Fruit fly (Drosophila melanogaster): ENCODE measurements around the gene TfAP-2.

TfAP-2 gene

DNA sequence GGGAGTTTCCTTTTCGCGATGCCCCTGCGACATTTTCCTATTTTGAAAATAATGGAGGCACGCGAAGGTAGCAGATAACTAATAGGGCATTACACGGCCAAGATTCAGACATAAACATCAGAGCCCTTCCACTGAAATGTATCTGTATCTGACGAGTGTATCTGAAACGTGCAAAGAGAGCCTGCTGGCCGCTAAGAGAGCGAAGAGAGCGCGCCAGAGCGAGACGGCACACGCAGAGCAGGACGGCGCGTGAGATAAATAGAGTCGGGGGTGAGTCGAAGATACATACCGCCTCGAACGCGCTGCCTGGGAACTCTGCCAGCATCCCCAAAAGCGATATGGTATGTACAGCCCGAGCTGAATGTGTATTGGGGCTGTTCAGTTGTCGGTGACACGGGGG lies 1.9 kb upstream of the TfAP-2 start:
- TF ChIP-seq CTCF (optimal IDR thresholded peaks at IDR 0.05): peak in 1 of 2 experiments; percentile 3
- no peak for TF ChIP-seq CG8478 (optimal IDR thresholded peaks at IDR 0.05)

DNA sequence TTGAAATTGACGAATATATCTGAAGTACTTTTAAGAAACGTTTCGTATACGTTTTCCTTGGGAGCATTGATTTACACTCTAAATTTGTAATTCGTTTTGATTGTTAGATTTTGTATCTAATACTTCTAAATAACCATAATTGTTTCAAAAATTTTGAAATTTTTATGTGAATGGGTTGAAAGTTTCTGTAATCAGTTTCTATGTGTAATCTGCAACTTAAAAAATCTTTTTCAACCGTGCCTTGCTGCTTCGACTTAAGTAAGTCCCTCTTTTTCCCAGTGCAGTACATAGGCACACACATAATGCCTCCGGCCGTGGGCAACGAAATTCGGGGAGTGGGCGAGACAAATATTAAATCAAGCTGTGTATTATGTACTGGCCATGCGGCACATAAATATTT lies 1.2 kb upstream of the TfAP-2 start:
- no peak for TF ChIP-seq CG8478 (optimal IDR thresholded peaks at IDR 0.05)
- no peak for TF ChIP-seq CTCF (optimal IDR thresholded peaks at IDR 0.05)

DNA sequence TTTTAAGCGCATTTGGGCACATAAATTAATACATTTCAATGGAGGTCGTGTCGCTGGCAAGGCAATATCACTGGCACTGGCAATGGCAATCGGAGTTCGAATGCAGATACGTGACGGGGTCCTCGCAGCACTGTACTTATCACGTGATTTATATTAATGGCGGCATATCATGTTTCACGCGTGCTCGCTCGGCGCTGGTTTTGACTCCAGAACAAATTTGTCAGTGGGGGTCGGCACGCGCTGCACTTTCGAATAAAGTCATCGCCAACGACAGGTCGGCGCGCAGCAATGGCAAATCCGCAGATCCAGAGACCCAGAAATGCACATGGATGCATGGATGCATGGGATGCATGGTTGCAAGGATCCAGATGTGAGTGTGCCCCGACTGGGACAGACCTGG lies 4.6 kb downstream of the TfAP-2 start:
- TF ChIP-seq CG8478 (optimal IDR thresholded peaks at IDR 0.05): no peak
- no peak for TF ChIP-seq CTCF (optimal IDR thresholded peaks at IDR 0.05)

dm6 chr3L:21594408-21594807 lies 7.8 kb downstream of the TfAP-2 start:
- no peak for TF ChIP-seq CG8478 (optimal IDR thresholded peaks at IDR 0.05)
- no peak for TF ChIP-seq CTCF (optimal IDR thresholded peaks at IDR 0.05)

DNA sequence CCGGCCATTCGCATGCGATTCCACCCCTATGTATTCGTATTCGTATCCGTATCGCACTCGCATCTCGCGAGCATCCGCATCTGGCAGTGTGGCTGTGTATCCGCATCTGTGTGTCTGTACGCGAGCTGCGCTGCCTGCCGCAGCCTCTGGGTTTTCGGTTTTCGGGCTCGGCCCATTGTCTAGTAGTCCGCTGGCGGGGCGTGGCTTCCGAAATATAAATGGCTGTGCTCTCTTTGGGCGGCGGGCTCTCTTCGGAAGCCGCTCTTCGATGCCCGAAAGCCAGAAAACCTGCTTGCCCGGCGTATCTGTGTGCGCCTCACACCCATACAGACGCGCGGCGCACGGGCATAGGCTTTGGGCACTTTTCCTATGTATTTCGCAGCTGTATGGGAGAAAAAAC lies 11.7 kb downstream of the TfAP-2 start:
- TF ChIP-seq CG8478 (optimal IDR thresholded peaks at IDR 0.05): no peak
- no peak for TF ChIP-seq CTCF (optimal IDR thresholded peaks at IDR 0.05)

DNA sequence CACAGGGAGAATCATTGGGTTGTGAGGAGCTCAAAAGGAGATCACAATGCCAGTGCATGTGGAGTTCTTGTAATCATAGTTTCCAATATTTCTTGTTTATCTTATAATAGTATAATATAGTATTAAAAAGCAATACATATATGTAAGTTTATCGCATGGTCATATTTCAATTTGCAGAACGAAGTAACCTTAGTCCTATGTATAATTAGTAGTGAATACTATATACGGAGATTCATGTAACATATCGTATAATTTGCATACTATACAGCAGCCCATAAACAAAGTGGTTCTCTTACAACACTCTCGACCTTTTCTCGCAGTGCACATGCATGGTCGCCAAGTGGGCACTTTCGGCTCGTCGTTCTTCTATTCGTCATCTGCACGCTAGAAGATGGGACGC lies 15.6 kb downstream of the TfAP-2 start:
- TF ChIP-seq CG8478 (optimal IDR thresholded peaks at IDR 0.05): no peak
- TF ChIP-seq CTCF (optimal IDR thresholded peaks at IDR 0.05): no peak

DNA sequence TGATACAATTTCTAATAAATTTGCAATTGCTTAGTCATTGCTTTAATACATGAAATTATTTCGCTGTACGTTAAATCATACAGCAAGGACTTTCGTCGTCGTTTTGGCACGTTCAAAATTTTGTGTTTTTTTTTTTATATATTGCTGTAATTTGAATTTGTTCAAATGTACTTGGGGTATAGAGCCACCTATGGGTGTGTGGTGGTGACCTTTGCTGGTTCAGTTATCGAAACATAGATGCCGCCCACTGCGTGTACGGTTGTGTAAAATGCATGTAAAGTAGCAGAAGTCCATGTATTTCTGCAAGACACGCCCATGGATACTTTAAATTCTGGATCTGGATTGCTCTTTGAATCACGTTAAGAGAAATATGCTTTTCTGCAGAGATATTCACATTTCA lies 17.6 kb downstream of the TfAP-2 start:
- peak; percentile 99 to 100 for TF ChIP-seq CTCF (optimal IDR thresholded peaks at IDR 0.05)
- no peak for TF ChIP-seq CG8478 (optimal IDR thresholded peaks at IDR 0.05)

DNA sequence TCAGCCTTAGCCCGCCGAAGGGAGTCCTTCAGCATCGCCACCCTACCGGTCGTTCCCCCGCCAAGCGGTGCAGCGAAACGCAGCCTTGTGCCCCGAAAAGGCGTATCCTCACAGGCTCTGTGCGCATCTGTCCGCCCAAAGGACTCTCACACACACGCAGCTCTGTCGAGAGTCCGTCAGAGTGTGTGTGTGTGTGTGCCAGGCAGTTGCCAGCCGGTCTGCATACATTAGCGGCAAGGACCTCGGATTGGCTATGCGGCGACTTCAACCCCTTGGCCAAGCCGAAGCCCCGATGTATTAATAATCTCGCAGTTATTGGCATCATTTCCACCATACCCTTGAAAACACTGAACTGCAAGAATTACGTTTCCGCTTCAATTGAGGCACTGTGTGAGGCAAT lies 23.9 kb downstream of the TfAP-2 start:
- TF ChIP-seq CTCF (optimal IDR thresholded peaks at IDR 0.05) (no peak), CG8478 (optimal IDR thresholded peaks at IDR 0.05) (no peak)

DNA sequence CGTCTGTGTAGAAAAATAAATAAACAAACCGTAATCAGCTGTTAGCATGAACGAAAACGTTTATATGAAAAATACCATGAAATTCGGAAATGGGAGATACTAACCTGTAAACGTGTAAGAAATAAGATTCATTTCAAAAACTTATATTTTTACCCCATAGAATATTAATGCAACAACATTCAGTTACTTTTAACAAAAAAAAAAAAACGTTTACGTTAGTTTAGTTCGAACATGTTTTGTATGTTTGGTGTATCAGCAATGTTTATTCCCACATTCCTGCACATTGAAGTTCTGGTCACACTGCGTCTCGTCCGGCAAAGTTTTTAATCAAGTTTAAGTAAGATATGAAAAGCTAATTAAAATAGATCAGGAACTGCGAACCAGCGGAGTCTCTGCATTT lies 30.7 kb downstream of the TfAP-2 start, which contains the start of the genes S1P and CG11307:
TSS of gene S1P (minus strand) at position 23 of the 400 bp plus-strand sequence.
TSS of gene CG11307 (plus strand) at position 270 of the 400 bp plus-strand sequence.
- no peak for TF ChIP-seq CG8478 (optimal IDR thresholded peaks at IDR 0.05)
- TF ChIP-seq CTCF (optimal IDR thresholded peaks at IDR 0.05): no peak

DNA sequence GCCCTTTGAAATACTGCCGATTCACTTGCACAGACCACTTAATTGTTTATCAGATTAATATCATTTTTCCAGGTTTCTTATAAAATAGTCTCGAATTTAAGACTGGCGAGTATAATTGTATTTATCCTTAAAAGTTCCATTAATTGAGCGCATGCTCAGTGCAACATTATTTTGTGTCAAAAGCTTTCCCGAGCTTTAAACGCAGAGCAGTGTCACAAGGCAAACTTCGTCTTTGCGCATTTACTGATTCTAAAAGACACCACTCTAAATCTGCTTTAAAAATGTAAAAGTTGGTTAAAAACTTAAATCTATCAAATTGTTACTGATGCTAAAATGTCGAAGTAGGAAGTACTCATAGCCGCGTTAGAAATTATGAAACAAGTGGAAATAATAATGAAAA lies 38.9 kb downstream of the TfAP-2 start, which contains the start of the genes CG7166 and Alg11:
TSS of gene CG7166 (minus strand) at position 101 of the 400 bp plus-strand sequence.
TSS of gene Alg11 (plus strand) at position 260 of the 400 bp plus-strand sequence.
- TF ChIP-seq CG8478 (optimal IDR thresholded peaks at IDR 0.05) (no peak), CTCF (optimal IDR thresholded peaks at IDR 0.05) (no peak)

- no peak for TF ChIP-seq CG8478 (optimal IDR thresholded peaks at IDR 0.05)
- no peak for TF ChIP-seq CTCF (optimal IDR thresholded peaks at IDR 0.05)
These were observed 39.5 kb downstream of the TfAP-2 start for dm6 chr3L:21626036-21626614.

DNA sequence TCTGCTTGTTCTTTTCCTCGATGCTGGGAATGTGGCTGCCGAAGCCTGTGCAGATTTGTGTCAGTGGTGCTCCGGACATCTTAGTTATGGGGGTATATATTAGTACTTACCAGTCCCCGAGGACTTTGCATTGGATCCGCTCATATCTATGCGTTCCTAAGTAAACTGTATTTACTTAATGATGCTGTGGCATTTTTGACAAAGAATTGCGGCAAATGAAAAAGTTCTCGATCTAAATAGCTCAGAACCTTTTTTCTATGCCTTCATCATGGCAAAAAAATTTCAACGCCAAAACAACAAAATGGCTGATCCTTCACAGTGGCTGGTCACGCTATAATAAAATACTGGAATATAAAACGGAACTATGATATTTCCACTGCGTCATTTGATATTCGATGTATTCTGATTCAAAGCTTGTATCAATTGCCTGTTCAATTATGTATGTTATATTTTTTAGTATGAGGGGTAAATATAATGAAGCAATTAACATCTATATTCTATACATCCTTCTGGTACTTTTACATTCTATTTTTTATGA lies 47.6 kb downstream of the TfAP-2 start, which contains the start of gene MED1:
TSS of gene MED1 (minus strand) at position 295 of the 538 bp plus-strand sequence.
- TF ChIP-seq CG8478 (optimal IDR thresholded peaks at IDR 0.05): no peak
- no peak for TF ChIP-seq CTCF (optimal IDR thresholded peaks at IDR 0.05)

DNA sequence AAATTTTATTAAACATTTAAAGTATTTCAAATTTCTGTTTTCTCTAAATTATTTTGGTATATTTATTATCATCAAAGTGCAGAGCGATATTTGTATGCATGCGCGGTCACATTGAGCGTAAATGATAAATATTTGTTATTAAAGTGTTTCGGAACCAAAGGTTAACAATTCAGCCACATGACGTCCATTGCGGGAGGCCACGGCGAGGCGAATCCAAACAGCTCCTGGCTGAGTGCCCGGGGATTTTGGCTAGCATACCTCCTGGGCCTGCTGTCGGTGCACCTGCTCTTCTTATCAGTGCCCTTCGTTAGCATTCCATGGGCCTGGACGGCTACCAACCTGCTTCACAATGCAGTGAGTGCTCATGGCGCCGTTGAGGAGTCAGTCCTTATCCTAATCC lies 48.6 kb downstream of the TfAP-2 start, which contains the start of gene ORMDL:
TSS of gene ORMDL (plus strand) at position 98 of the 400 bp plus-strand sequence.
- TF ChIP-seq CG8478 (optimal IDR thresholded peaks at IDR 0.05) (no peak), CTCF (optimal IDR thresholded peaks at IDR 0.05) (no peak)

DNA sequence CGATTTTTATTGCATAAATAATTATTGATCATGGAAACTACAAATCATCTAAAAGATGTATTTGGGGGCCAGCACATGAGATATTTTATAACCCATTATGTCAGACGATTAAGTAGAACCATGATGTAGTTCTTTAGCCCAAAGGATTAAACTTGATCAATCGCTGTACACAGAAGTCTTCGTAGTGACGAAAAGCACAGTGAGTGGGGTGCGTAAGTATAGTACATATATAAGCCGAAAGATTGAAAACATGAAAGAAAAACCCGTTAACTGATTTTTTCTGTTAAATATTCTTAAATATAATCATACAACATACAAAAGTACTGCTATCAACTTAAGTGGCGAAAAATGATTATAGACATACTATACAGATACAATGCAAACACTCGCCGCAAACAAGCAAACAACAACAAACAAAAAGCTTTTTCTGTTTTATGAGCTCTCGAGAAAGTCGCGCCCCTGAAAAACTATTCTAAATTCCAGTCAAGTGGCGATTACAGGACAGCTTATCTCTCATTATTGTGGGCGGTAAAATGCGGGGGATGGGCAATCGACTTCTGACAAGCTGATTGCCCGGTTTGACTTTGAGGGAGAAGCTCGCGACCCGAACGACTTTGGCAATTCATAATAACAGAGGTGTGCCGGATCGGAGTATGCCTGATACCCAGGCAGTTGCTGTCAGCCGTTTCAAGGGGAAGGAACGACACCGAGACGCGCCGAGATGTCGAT lies 49.8 kb downstream of the TfAP-2 start, which contains the start of gene CG32444:
TSS of gene CG32444 (plus strand) at position 683 of the 729 bp plus-strand sequence.
- TF ChIP-seq CTCF (optimal IDR thresholded peaks at IDR 0.05): no peak
- TF ChIP-seq CG8478 (optimal IDR thresholded peaks at IDR 0.05): no peak

dm6 chr3L:21639059-21639458 lies 52.4 kb downstream of the TfAP-2 start, which contains the start of gene CG32445:
CG32445 (plus strand) TSS chr3L:21639359.
- TF ChIP-seq CTCF (optimal IDR thresholded peaks at IDR 0.05): no peak

DNA sequence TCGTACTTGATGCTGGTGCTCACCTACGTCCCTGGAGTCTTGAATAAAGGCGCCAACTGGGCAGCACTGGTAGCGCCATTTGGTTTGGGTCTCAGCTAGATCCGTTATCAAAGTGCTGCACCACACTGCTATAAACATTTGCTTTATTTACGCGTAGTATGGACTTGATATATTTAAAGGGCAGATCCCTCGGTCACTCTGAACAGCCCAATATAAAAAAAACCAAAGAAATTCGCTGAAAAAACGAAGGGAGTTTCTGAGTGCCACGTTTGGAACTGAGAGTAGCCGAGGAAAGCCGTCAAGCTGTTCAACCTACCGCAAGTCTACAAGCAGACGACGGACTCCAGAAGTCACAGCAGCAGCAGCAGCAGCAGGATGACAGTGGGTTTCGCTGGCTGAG lies 54.2 kb downstream of the TfAP-2 start, which contains the start of gene Atox1:
TSS of gene Atox1 (plus strand) at position 181 of the 400 bp plus-strand sequence.
- TF ChIP-seq CG8478 (optimal IDR thresholded peaks at IDR 0.05) (no peak), CTCF (optimal IDR thresholded peaks at IDR 0.05) (peak; percentile 79 to 81)

All from S2 (cell line).